Fruit fly (Drosophila melanogaster) S2 (cell line): ENCODE results near the gene CG6153.

ENCODE experiments used
- CG8478 ChIP-seq: fragments of >200 bp; optimal IDR thresholded peaks from 2 replicates; lab custom pipeline; 2018
- CTCF ChIP-seq, 2 experiments: fragments of >200 bp; optimal IDR thresholded peaks; 2 replicates each; lab custom pipeline; 2018

- TF ChIP-seq CG8478 (lab: Kevin White, UChicago) (no peak), CTCF (optimal IDR thresholded peaks at IDR 0.05; lab: Kevin White, UChicago) (no peak)
These were observed 27.1 kb downstream of the CG6153 start for dm6 chr2L:12719712-12720429.
